Fruit fly (Drosophila melanogaster): ENCODE results near the gene CG2246.

- TF ChIP-seq CG8478 (optimal IDR thresholded peaks at IDR 0.05): no peak
- TF ChIP-seq CTCF (optimal IDR thresholded peaks at IDR 0.05): no peak
These were observed 48.7 kb downstream of the CG2246 start for dm6 chr3R:30552548-30552947.
